Fruit fly (Drosophila melanogaster): Measurements from ENCODE around the gene dj.

dj gene

dm6 chr3R:7067092-7067491 lies 8.0 kb downstream of the dj start, which contains the start of the genes CG1105 and CG1965 (continued):
- TF ChIP-seq D19B (GFP tag; optimal IDR thresholded peaks at IDR 0.05) (peak; percentile 66), chinmo (GFP tag; IDR thresholded peaks at IDR 0.05; ENCODE audit: partially characterized antibody) (peak; percentile 91; the same call in 2 of the 4 replicates), disco-r (GFP tag; optimal IDR thresholded peaks at IDR 0.05) (peak; percentile 82), MESR4 (GFP tag; optimal IDR thresholded peaks at IDR 0.05) (no peak), CG4820 (GFP tag; optimal IDR thresholded peaks at IDR 0.05) (peak; percentile 92), Elba2 (GFP tag; optimal IDR thresholded peaks at IDR 0.05) (peak; percentile 87), caup (GFP tag; optimal IDR thresholded peaks at IDR 0.05; ENCODE audit: severe bottlenecking) (peak; percentile 87), slou (GFP tag; optimal IDR thresholded peaks at IDR 0.05) (peak; percentile 91), fd102C (GFP tag; optimal IDR thresholded peaks at IDR 0.05) (peak; percentile 63), CG2199 (GFP tag; IDR thresholded peaks at IDR 0.05) (peak; percentile 97), CG10959 (GFP tag; IDR thresholded peaks at IDR 0.05) (peak; percentile 87), CG30020 (tag; optimal IDR thresholded peaks at IDR 0.05) (peak; percentile 83), twi (tag; optimal IDR thresholded peaks at IDR 0.05) (peak; percentile 84), Neu2 (GFP tag; optimal IDR thresholded peaks at IDR 0.05; ENCODE audit: borderline replicate concordance) (peak; percentile 76), crc (GFP tag; optimal IDR thresholded peaks at IDR 0.05) (peak; percentile 82), Oli (tag; optimal IDR thresholded peaks at IDR 0.05) (peak; percentile 80), Ets65A (GFP tag) (peak; percentile 99), CG10543 (GFP tag; optimal IDR thresholded peaks at IDR 0.05) (peak; percentile 91), CG9797 (GFP tag; optimal IDR thresholded peaks at IDR 0.05) (peak; percentile 94), CG7839 (tag; optimal IDR thresholded peaks at IDR 0.05) (peak; percentile 91), hkb (optimal IDR thresholded peaks at IDR 0.05) (peak; percentile 64), hkb (GFP tag; IDR thresholded peaks at IDR 0.05) (peak; percentile 84), sima (GFP tag; optimal IDR thresholded peaks at IDR 0.05) (peak; percentile 74), CG13624 (GFP tag; optimal IDR thresholded peaks at IDR 0.05) (peak; percentile 94), org-1 (GFP tag; optimal IDR thresholded peaks at IDR 0.05) (peak; percentile 54), usp (GFP tag; optimal IDR thresholded peaks at IDR 0.05) (no peak), ewg (GFP tag; optimal IDR thresholded peaks at IDR 0.05) (peak; percentile 79), bbx (GFP tag; IDR thresholded peaks at IDR 0.05; ENCODE audit: partially characterized antibody) (peak; percentile 94), CG4854 (GFP tag; optimal IDR thresholded peaks at IDR 0.05) (peak; percentile 89), CG43689 (GFP tag; IDR thresholded peaks at IDR 0.05) (peak; percentile 74), ap (GFP tag; IDR thresholded peaks at IDR 0.05) (peak; percentile 86), CG7357 (GFP tag; IDR thresholded peaks at IDR 0.05) (peak; percentile 83), Adf1 (GFP tag; IDR thresholded peaks at IDR 0.05) (peak; percentile 78), CG3726 (GFP tag; IDR thresholded peaks at IDR 0.05) (peak; percentile 86; the same call in 2 of the 3 replicates), CG11695 (GFP tag; IDR thresholded peaks at IDR 0.05) (peak; percentile 85), unc-4 (GFP tag; IDR thresholded peaks at IDR 0.05; ENCODE audit: partially characterized antibody) (peak; percentile 99), Six4 (GFP tag; optimal IDR thresholded peaks at IDR 0.05) (peak; percentile 94), Dbx (GFP tag; IDR thresholded peaks at IDR 0.05) (peak; percentile 95), CG1233 (GFP tag; optimal IDR thresholded peaks at IDR 0.05) (peak; percentile 85), bcd (GFP tag; optimal IDR thresholded peaks at IDR 0.05) (peak; percentile 93), CG16813 (GFP tag; IDR thresholded peaks at IDR 0.05; ENCODE audit: partially characterized antibody) (peak; percentile 99), CG8281 (tag; optimal IDR thresholded peaks at IDR 0.05) (peak; percentile 65), mld (GFP tag; IDR thresholded peaks at IDR 0.05; ENCODE audit: partially characterized antibody) (peak; percentile 88), CG2875 (GFP tag; optimal IDR thresholded peaks at IDR 0.05) (peak; percentile 57), hb (GFP tag; IDR thresholded peaks at IDR 0.05; ENCODE audit: partially characterized antibody) (peak; percentile 97), Opbp (GFP tag; IDR thresholded peaks at IDR 0.05; ENCODE audit: partially characterized antibody) (peak; percentile 95), CHES-1-like (GFP tag; optimal IDR thresholded peaks at IDR 0.05) (peak; percentile 93), HmgZ (tag; optimal IDR thresholded peaks at IDR 0.05) (peak; percentile 96), B-H1 (GFP tag; IDR thresholded peaks at IDR 0.05) (peak; percentile 92), aop (GFP tag; IDR thresholded peaks at IDR 0.05) (peak; percentile 73), Sry-δ (GFP tag; optimal IDR thresholded peaks at IDR 0.05) (peak; percentile 100)
